Worm (Caenorhabditis elegans) whole organism, L1 larva: ENCODE measurements around the gene nhr-267.

ENCODE experiments used
- C16A3.4 ChIP-seq: fragments of 150-350 bp; optimal IDR thresholded peaks from 2 replicates; lab custom pipeline; 2014; ENCODE audit warnings: missing biosample characterization, missing genetic modification characterization
- C34B4.2 ChIP-seq: sonication (generic microtip); optimal IDR thresholded peaks from 2 replicates; lab custom pipeline; 2017; ENCODE audit warnings: mild to moderate bottlenecking, missing genetic modification characterization, missing compliant biosample characterization
- F16B12.6 ChIP-seq: fragments of 150-350 bp; optimal IDR thresholded peaks from 2 replicates; lab custom pipeline; 2014; ENCODE audit warnings: missing biosample characterization, missing genetic modification characterization
- Y116A8C.19 ChIP-seq: sonication (generic microtip); optimal IDR thresholded peaks from 2 replicates; lab custom pipeline; 2016; ENCODE audit warnings: missing compliant biosample characterization, missing genetic modification characterization, borderline replicate concordance
- ama-1 ChIP-seq: fragments of 150-350 bp; optimal IDR thresholded peaks from 2 replicates; lab custom pipeline; 2014
- blmp-1 ChIP-seq: fragments of 150-350 bp; optimal IDR thresholded peaks from 2 replicates; lab custom pipeline; 2014; ENCODE audit warnings: missing biosample characterization, missing genetic modification characterization
- ceh-63 ChIP-seq: fragments of 200-800 bp; sonication (Bioruptor generic); optimal IDR thresholded peaks from 2 replicates; lab custom pipeline; 2018; ENCODE audit warnings: mild to moderate bottlenecking, missing genetic modification characterization, missing compliant biosample characterization
- ceh-82 ChIP-seq, 3 experiments: fragments of 150-350 bp in 1 of 3; sonication (generic microtip) in 2 of 3; optimal IDR thresholded peaks; 2 replicates each; lab custom pipeline; 2014 to 2017; ENCODE audit warnings: missing biosample characterization in 3 of 3, missing genetic modification characterization in 3 of 3
- ceh-90 ChIP-seq: sonication (generic microtip); optimal IDR thresholded peaks from 2 replicates; lab custom pipeline; 2016; ENCODE audit warnings: missing genetic modification characterization, missing compliant biosample characterization
- dpl-1 ChIP-seq, 3 experiments: fragments of 150-350 bp in 2 of 3; sonication (generic microtip) in 1 of 3; optimal IDR thresholded peaks; 2 replicates each; lab custom pipeline; 2014 to 2017; ENCODE audit warnings: missing biosample characterization in 3 of 3, missing genetic modification characterization in 3 of 3, missing genetic modification reagents in 3 of 3
- dsc-1 ChIP-seq: sonication (generic microtip); optimal IDR thresholded peaks from 2 replicates; lab custom pipeline; 2016; ENCODE audit warnings: mild to moderate bottlenecking, missing genetic modification characterization, missing compliant biosample characterization
- efl-3 ChIP-seq: fragments of 200-800 bp; sonication (Bioruptor generic); optimal IDR thresholded peaks from 2 replicates; lab custom pipeline; 2018; ENCODE audit warnings: mild to moderate bottlenecking, missing genetic modification characterization, missing compliant biosample characterization
- egl-27 ChIP-seq, 2 experiments: fragments of 150-350 bp in 1 of 2; sonication (generic microtip); optimal IDR thresholded peaks; 3 replicates each; lab custom pipeline; 2017 to 2018; ENCODE audit warnings: missing biosample characterization in 2 of 2, missing genetic modification characterization in 2 of 2, missing genetic modification reagents in 2 of 2
- ets-5 ChIP-seq: fragments of 200-800 bp; sonication (Bioruptor generic); IDR thresholded peaks from 2 replicates; pipeline ENCODE4 v1.3.6; 2022; ENCODE audit warnings: missing genetic modification characterization, missing compliant biosample characterization
- fkh-10 ChIP-seq: sonication (generic microtip); optimal IDR thresholded peaks from 2 replicates; lab custom pipeline; 2017; ENCODE audit warnings: missing biosample characterization, missing genetic modification reagents, missing genetic modification characterization
- fkh-4 ChIP-seq: sonication (generic microtip); optimal IDR thresholded peaks from 2 replicates; lab custom pipeline; 2016; ENCODE audit warnings: missing compliant biosample characterization, missing genetic modification characterization, borderline replicate concordance
- grh-1 ChIP-seq: fragments of 200-800 bp; sonication (Bioruptor generic); IDR thresholded peaks from 2 replicates; pipeline ENCODE4 v1.3.6; 2022; ENCODE audit warnings: missing genetic modification reagents, missing genetic modification characterization, missing compliant biosample characterization
- hlh-4 ChIP-seq: sonication (generic microtip); optimal IDR thresholded peaks from 2 replicates; lab custom pipeline; 2016; ENCODE audit warnings: mild to moderate bottlenecking, missing genetic modification characterization, missing compliant biosample characterization
- hpl-2 ChIP-seq: fragments of 150-350 bp; optimal IDR thresholded peaks from 2 replicates; lab custom pipeline; 2014; ENCODE audit warnings: missing biosample characterization, missing genetic modification reagents, missing genetic modification characterization
- irx-1 ChIP-seq: sonication (generic microtip); optimal IDR thresholded peaks from 2 replicates; lab custom pipeline; 2016; ENCODE audit warnings: missing genetic modification characterization, missing compliant biosample characterization
- lin-13 ChIP-seq: fragments of 150-350 bp; optimal IDR thresholded peaks from 2 replicates; lab custom pipeline; 2014; ENCODE audit warnings: missing biosample characterization, missing genetic modification reagents, missing genetic modification characterization
- lin-14 ChIP-seq: fragments of 200-800 bp; sonication (Bioruptor generic); optimal IDR thresholded peaks from 2 replicates; lab custom pipeline; 2018; ENCODE audit warnings: mild to moderate bottlenecking, missing genetic modification characterization, moderate library complexity, missing compliant biosample characterization
- lir-3 ChIP-seq: sonication (generic microtip); optimal IDR thresholded peaks from 2 replicates; lab custom pipeline; 2016; ENCODE audit warnings: mild to moderate bottlenecking, missing genetic modification characterization, moderate library complexity, missing compliant biosample characterization; ENCODE audit not compliant: poor library complexity
- mep-1 ChIP-seq: fragments of 150-350 bp; optimal IDR thresholded peaks from 2 replicates; lab custom pipeline; 2014; ENCODE audit warnings: missing biosample characterization, missing genetic modification characterization
- nhr-20 ChIP-seq: sonication (generic microtip); optimal IDR thresholded peaks from 2 replicates; lab custom pipeline; 2016; ENCODE audit warnings: mild to moderate bottlenecking, missing genetic modification characterization, missing compliant biosample characterization
- nhr-47 ChIP-seq: sonication (generic microtip); optimal IDR thresholded peaks from 2 replicates; lab custom pipeline; 2016; ENCODE audit warnings: mild to moderate bottlenecking, missing genetic modification characterization, moderate library complexity, missing compliant biosample characterization
- nhr-76 ChIP-seq: sonication (generic microtip); optimal IDR thresholded peaks from 2 replicates; lab custom pipeline; 2017; ENCODE audit warnings: missing biosample characterization, missing genetic modification characterization
- nhr-85 ChIP-seq: sonication (generic microtip); peaks from one replicate; lab custom pipeline; 2016; ENCODE audit warnings: missing genetic modification characterization, inconsistent platforms, missing compliant biosample characterization
- nhr-90 ChIP-seq: sonication (generic microtip); optimal IDR thresholded peaks from 2 replicates; lab custom pipeline; 2016; ENCODE audit warnings: mild to moderate bottlenecking, missing genetic modification characterization, missing compliant biosample characterization; ENCODE audit not compliant: poor library complexity
- pag-3 ChIP-seq: sonication (generic microtip); optimal IDR thresholded peaks from 2 replicates; lab custom pipeline; 2017; ENCODE audit warnings: missing genetic modification characterization, mild to moderate bottlenecking, missing compliant biosample characterization, antibody characterized with exemption, borderline replicate concordance; ENCODE audit not compliant: insufficient read depth
- pqm-1 ChIP-seq: sonication (generic microtip); optimal IDR thresholded peaks from 3 replicates; lab custom pipeline; 2017; ENCODE audit warnings: missing biosample characterization, missing genetic modification characterization
- rnt-1 ChIP-seq: sonication (generic microtip); optimal IDR thresholded peaks from 2 replicates; lab custom pipeline; 2016; ENCODE audit warnings: mild to moderate bottlenecking, missing genetic modification characterization, moderate library complexity, missing compliant biosample characterization
- sup-37 ChIP-seq: fragments of 200-800 bp; sonication (Bioruptor generic); optimal IDR thresholded peaks from 2 replicates; lab custom pipeline; 2018; ENCODE audit warnings: mild to moderate bottlenecking, missing genetic modification characterization, missing compliant biosample characterization
- swsn-7 ChIP-seq: sonication (generic microtip); optimal IDR thresholded peaks from 2 replicates; lab custom pipeline; 2016; ENCODE audit warnings: missing genetic modification characterization, missing compliant biosample characterization
- tbx-2 ChIP-seq: sonication (generic microtip); optimal IDR thresholded peaks from 2 replicates; lab custom pipeline; 2016; ENCODE audit warnings: missing genetic modification characterization, missing compliant biosample characterization
- tlp-1 ChIP-seq: fragments of 150-350 bp; optimal IDR thresholded peaks from 2 replicates; lab custom pipeline; 2014; ENCODE audit warnings: missing biosample characterization, missing genetic modification characterization
- unc-130 ChIP-seq: fragments of 150-350 bp; optimal IDR thresholded peaks from 2 replicates; lab custom pipeline; 2017; ENCODE audit warnings: missing biosample characterization, missing genetic modification characterization, inconsistent platforms
- unc-30 ChIP-seq: sonication (generic microtip); optimal IDR thresholded peaks from 2 replicates; lab custom pipeline; 2017; ENCODE audit warnings: missing biosample characterization, missing genetic modification characterization
- unc-86 ChIP-seq: sonication (generic microtip); optimal IDR thresholded peaks from 2 replicates; lab custom pipeline; 2016; ENCODE audit warnings: missing genetic modification characterization, missing compliant biosample characterization
- unc-98 ChIP-seq: fragments of 200-800 bp; sonication (Bioruptor generic); IDR thresholded peaks from 2 replicates; pipeline ENCODE4 v1.3.6; 2022; ENCODE audit warnings: missing genetic modification characterization, missing compliant biosample characterization
- xbp-1 ChIP-seq: sonication (generic microtip); optimal IDR thresholded peaks from 2 replicates; lab custom pipeline; 2016; ENCODE audit warnings: missing genetic modification characterization, missing compliant biosample characterization
- zag-1 ChIP-seq: fragments of 150-350 bp; optimal IDR thresholded peaks from 2 replicates; lab custom pipeline; 2014; ENCODE audit warnings: missing biosample characterization, missing genetic modification characterization
- zip-4 ChIP-seq: fragments of 200-800 bp; sonication (Bioruptor generic); optimal IDR thresholded peaks from 2 replicates; lab custom pipeline; 2018; ENCODE audit warnings: mild to moderate bottlenecking, missing genetic modification characterization, moderate library complexity, missing compliant biosample characterization
- ztf-11 ChIP-seq, 2 experiments: sonication (generic microtip); optimal IDR thresholded peaks; 2 replicates each; lab custom pipeline; 2016 to 2017; ENCODE audit warnings: missing genetic modification characterization in 2 of 2, missing biosample characterization in 1 of 2, missing compliant biosample characterization in 1 of 2
- ztf-4 ChIP-seq: fragments of 150-350 bp; optimal IDR thresholded peaks from 2 replicates; lab custom pipeline; 2014; ENCODE audit warnings: missing biosample characterization, missing genetic modification characterization

nhr-267 gene

DNA sequence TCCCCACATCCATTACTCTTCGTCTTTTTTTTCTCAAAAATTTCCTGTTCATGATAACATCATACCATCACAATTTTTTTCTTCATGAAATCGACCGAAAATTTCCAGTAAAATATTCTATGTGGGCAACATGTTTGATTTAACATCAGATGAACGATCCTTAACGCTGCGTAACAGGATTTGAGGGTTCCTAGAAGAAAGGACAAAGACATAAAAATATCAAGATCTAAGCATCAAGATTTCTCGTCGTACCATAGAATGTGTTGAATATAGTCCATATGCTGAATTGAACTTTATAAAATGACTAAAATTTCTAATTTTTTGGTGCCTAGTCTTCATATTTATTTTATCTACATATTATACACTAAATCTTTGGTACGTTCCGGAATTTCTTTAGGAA lies 13.9 kb upstream of the nhr-267 start, which contains the start of gene F49C12.3:
F49C12.3 (plus strand) TSS at position 301 of the 400 bp plus-strand sequence.
- no peak for TF ChIP-seq unc-86 (tag; lab: Kevin White, UChicago)
- TF ChIP-seq nhr-20 (tag; lab: Kevin White, UChicago): no peak
- TF ChIP-seq unc-30: no peak
- no peak for TF ChIP-seq nhr-76
- TF ChIP-seq tbx-2: no peak
- no peak for TF ChIP-seq rnt-1 (tag; lab: Kevin White, UChicago)
- TF ChIP-seq sup-37 (GFP tag; lab: Kevin White, UChicago): no peak
- TF ChIP-seq lin-13 (GFP tag; lab: Kevin White, UChicago): no peak
- TF ChIP-seq pag-3 (tag; lab: Kevin White, UChicago): no peak
- TF ChIP-seq fkh-10 (GFP tag; lab: Kevin White, UChicago): no peak
- TF ChIP-seq blmp-1 (tag; lab: Kevin White, UChicago): no peak
- no peak for TF ChIP-seq lin-14 (GFP tag; lab: Kevin White, UChicago)
- TF ChIP-seq ama-1 (lab: Kevin White, UChicago): no peak
- TF ChIP-seq ceh-82 (tag; optimal IDR thresholded peaks at IDR 0.05; lab: Kevin White, UChicago): no peak
- TF ChIP-seq ceh-63 (GFP tag; lab: Kevin White, UChicago): no peak
- no peak for TF ChIP-seq pqm-1 (tag; lab: Kevin White, UChicago)
- TF ChIP-seq ztf-4 (tag; lab: Kevin White, UChicago): no peak
- TF ChIP-seq zag-1 (tag; lab: Kevin White, UChicago): no peak
- TF ChIP-seq ceh-90 (tag; lab: Kevin White, UChicago): no peak
- no peak for TF ChIP-seq C16A3.4 (tag; lab: Kevin White, UChicago)

ce11 chrIV:9299145-9299544 lies 12.9 kb upstream of the nhr-267 start, which contains the start of gene F49C12.2:
Gene F49C12.2, minus strand, starts transcription at chrIV:9299245.
- TF ChIP-seq pqm-1 (tag; lab: Kevin White, UChicago) (no peak), mep-1 (tag; lab: Kevin White, UChicago) (no peak), nhr-90 (tag; lab: Kevin White, UChicago) (no peak), hpl-2 (no peak), grh-1 (no peak), F16B12.6 (tag; lab: Kevin White, UChicago) (no peak), C34B4.2 (tag; lab: Kevin White, UChicago) (no peak), lir-3 (tag; lab: Kevin White, UChicago) (no peak), ztf-11 (tag; optimal IDR thresholded peaks at IDR 0.05; lab: Kevin White, UChicago) (no peak), hlh-4 (tag; lab: Kevin White, UChicago) (no peak), Y116A8C.19 (tag; lab: Kevin White, UChicago) (no peak), zip-4 (no peak), rnt-1 (tag; lab: Kevin White, UChicago) (no peak), unc-98 (GFP tag; lab: Robert Waterston, UW) (no peak), xbp-1 (tag; lab: Kevin White, UChicago) (no peak), efl-3 (GFP tag; lab: Kevin White, UChicago) (no peak), nhr-85 (no peak), sup-37 (GFP tag; lab: Kevin White, UChicago) (no peak), irx-1 (tag; lab: Kevin White, UChicago) (no peak), dpl-1 (GFP tag; optimal IDR thresholded peaks at IDR 0.05; lab: Kevin White, UChicago) (no peak)
- TF ChIP-seq, all 84 proteins: peak for 0

DNA sequence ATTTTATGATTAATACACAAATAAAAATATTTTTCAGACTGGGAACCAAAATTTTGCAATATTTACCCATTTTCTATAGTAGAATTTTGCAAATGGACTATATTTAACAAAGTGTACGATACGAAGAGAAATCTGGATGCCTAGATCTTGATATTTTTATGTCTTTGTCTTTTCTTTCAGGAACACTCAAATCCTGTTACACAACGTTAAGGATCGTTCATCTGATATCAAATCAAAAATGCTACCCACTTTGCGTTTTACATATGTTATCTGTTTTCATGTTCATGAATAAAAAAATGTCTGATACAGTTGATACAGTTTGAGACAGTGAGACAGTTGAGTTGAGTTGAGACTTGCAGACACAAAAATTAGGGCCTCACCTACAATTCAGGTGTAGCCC lies 10.1 kb upstream of the nhr-267 start, which contains the start of gene F49C12.1:
F49C12.1 (minus strand) TSS at position 70 of the 400 bp plus-strand sequence.
- no peak for TF ChIP-seq dsc-1 (tag; lab: Kevin White, UChicago)
- TF ChIP-seq ceh-82 (tag; optimal IDR thresholded peaks at IDR 0.05; lab: Kevin White, UChicago): no peak
- no peak for TF ChIP-seq dpl-1 (GFP tag; optimal IDR thresholded peaks at IDR 0.05; lab: Kevin White, UChicago)
- TF ChIP-seq fkh-4: no peak
- no peak for TF ChIP-seq zip-4
- TF ChIP-seq nhr-47 (tag; lab: Kevin White, UChicago): no peak
- no peak for TF ChIP-seq unc-86 (tag; lab: Kevin White, UChicago)
- TF ChIP-seq swsn-7 (tag; lab: Kevin White, UChicago): no peak
- TF ChIP-seq ztf-4 (tag; lab: Kevin White, UChicago): no peak
- TF ChIP-seq grh-1: no peak
- no peak for TF ChIP-seq ceh-63 (GFP tag; lab: Kevin White, UChicago)
- TF ChIP-seq rnt-1 (tag; lab: Kevin White, UChicago): no peak
- no peak for TF ChIP-seq unc-130 (tag; lab: Kevin White, UChicago)
- TF ChIP-seq tlp-1: no peak
- TF ChIP-seq ets-5 (GFP tag; lab: Robert Waterston, UW): no peak
- TF ChIP-seq hlh-4 (tag; lab: Kevin White, UChicago): no peak
- TF ChIP-seq egl-27 (tag; optimal IDR thresholded peaks at IDR 0.05; lab: Kevin White, UChicago): no peak
- TF ChIP-seq, all 84 proteins: peak for 0
